Worm (Caenorhabditis elegans) whole organism, late embryonic: Measurements from ENCODE around the gene nspb-4.

Source experiments
- C08G9.2 ChIP-seq: sonication (generic microtip); optimal IDR thresholded peaks from 2 replicates; lab custom pipeline; 2016; ENCODE audit warnings: mild to moderate bottlenecking, missing genetic modification characterization, moderate library complexity, missing compliant biosample characterization
- T23F11.4 ChIP-seq: fragments of 200-800 bp; sonication (Bioruptor generic); optimal IDR thresholded peaks from 2 replicates; lab custom pipeline; 2018; ENCODE audit warnings: mild to moderate bottlenecking, missing genetic modification characterization, missing compliant biosample characterization
- ahr-1 ChIP-seq: sonication (generic microtip); optimal IDR thresholded peaks from 2 replicates; lab custom pipeline; 2016; ENCODE audit warnings: missing genetic modification characterization, missing compliant biosample characterization
- ceh-2 ChIP-seq: sonication (generic microtip); optimal IDR thresholded peaks from 2 replicates; lab custom pipeline; 2016; ENCODE audit warnings: missing genotype, missing genetic modification characterization, missing compliant biosample characterization
- ceh-22 ChIP-seq: sonication (generic microtip); optimal IDR thresholded peaks from 2 replicates; lab custom pipeline; 2017; ENCODE audit warnings: missing biosample characterization, missing genetic modification characterization
- hlh-15 ChIP-seq: sonication (generic microtip); optimal IDR thresholded peaks from 2 replicates; lab custom pipeline; 2016; ENCODE audit warnings: missing genetic modification characterization, missing compliant biosample characterization
- nhr-11 ChIP-seq: fragments of 150-350 bp; optimal IDR thresholded peaks from 2 replicates; lab custom pipeline; 2014; ENCODE audit warnings: missing biosample characterization, missing genetic modification characterization
- pax-1 ChIP-seq: fragments of 150-350 bp; optimal IDR thresholded peaks from 2 replicates; lab custom pipeline; 2014; ENCODE audit warnings: missing biosample characterization, missing genetic modification characterization
- sdc-2 ChIP-seq: sonication (generic microtip); optimal IDR thresholded peaks from 2 replicates; lab custom pipeline; 2016; ENCODE audit warnings: missing genotype, missing genetic modification characterization, missing compliant biosample characterization
- unc-3 ChIP-seq, 2 experiments: fragments of 200-800 bp in 1 of 2; sonication (Bioruptor generic) in 1 of 2; sonication (generic microtip) in 1 of 2; conservative IDR thresholded peaks in 1 of 2; optimal IDR thresholded peaks in 1 of 2; 2 replicates each; pipeline versions ENCODE4 v1.3.6 to Lab custom; 2016 to 2022; ENCODE audit warnings: missing compliant biosample characterization in 2 of 2, missing genetic modification characterization in 2 of 2, missing genetic modification reagents in 1 of 2
- unc-55 ChIP-seq: sonication (generic microtip); optimal IDR thresholded peaks from 2 replicates; lab custom pipeline; 2017; ENCODE audit warnings: missing biosample characterization, missing genetic modification reagents, missing genetic modification characterization

DNA sequence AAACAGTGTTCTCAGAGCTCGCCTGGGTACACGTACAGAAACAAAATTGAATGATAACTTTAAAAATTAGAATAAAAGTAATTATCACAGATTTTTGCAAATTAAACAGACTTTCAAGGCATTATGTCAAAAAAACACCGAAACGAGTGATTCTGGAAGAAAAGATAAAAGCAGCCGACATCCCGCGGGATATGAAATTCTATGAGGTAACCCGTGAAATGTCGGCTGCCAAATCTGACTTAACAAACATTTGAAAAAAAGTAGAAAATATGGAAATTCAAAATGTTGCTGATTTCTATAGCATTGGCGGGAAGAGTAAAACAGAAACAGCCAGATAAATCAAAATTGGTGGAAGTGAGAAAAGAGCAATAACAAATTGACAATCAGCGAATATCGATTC, 32.4 kb upstream of the nspb-4 start:
- TF ChIP-seq ceh-2 (tag; lab: Kevin White, UChicago) = no peak
- TF ChIP-seq nhr-11 (tag; lab: Kevin White, UChicago) = no peak
- no peak for TF ChIP-seq unc-3 (GFP tag; conservative IDR thresholded peaks at IDR 0.05; lab: Robert Waterston, UW)
- no peak for TF ChIP-seq unc-3 (tag; optimal IDR thresholded peaks at IDR 0.05; lab: Kevin White, UChicago)
- no peak for TF ChIP-seq pax-1 (tag; lab: Kevin White, UChicago)
- TF ChIP-seq hlh-15 (tag; lab: Kevin White, UChicago) = no peak
- no peak for TF ChIP-seq C08G9.2
- TF ChIP-seq T23F11.4 (GFP tag; lab: Kevin White, UChicago) = no peak
- TF ChIP-seq ceh-22 = no peak
- TF ChIP-seq ahr-1 (tag; lab: Kevin White, UChicago) = no peak
- TF ChIP-seq sdc-2 = no peak
- no peak for TF ChIP-seq unc-55 (GFP tag; lab: Kevin White, UChicago)
